Worm (Caenorhabditis elegans) whole organism, L4/young adult: ENCODE results near the gene srx-108.

Source experiments
- W03F9.2 ChIP-seq: fragments of 150-350 bp; optimal IDR thresholded peaks from 2 replicates; lab custom pipeline; 2014; ENCODE audit warnings: missing biosample characterization, missing genetic modification characterization
- dao-5 ChIP-seq: sonication (generic microtip); optimal IDR thresholded peaks from 2 replicates; lab custom pipeline; 2016; ENCODE audit warnings: missing genotype, missing genetic modification characterization, moderate library complexity, missing compliant biosample characterization
- him-1 ChIP-seq: sonication (generic microtip); optimal IDR thresholded peaks from 2 replicates; lab custom pipeline; 2016; ENCODE audit warnings: missing genotype, missing genetic modification reagents, missing genetic modification characterization, missing compliant biosample characterization

DNA sequence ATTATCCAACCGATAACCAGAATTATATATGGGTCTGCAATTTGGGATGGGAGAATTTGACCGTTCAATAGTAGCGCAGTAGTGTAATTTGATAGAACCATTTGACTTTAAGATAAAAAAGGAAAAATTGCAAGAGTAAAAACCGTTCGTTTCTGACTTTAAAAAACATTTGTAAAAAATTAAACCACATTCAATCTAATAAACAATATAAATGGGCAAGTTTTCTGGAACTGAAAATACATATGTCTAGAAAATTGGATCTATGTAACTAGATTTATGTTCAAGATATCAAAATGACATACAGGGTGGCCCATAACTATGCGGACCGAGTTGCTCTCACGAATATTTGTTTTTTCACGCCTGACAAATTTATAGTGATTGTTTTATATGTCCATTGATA lies 10.8 kb upstream of the srx-108 start, which contains the start of gene srx-102:
- no peak for TF ChIP-seq dao-5 (tag; lab: Kevin White, UChicago)
- no peak for TF ChIP-seq him-1 (tag; lab: Kevin White, UChicago)
- no peak for TF ChIP-seq W03F9.2
